Worm (Caenorhabditis elegans) whole organism, L1 larva: ENCODE data around the gene str-139.
A peak's percentile ranks its signal among the peaks of the same experiment; 100 is the strongest.

Experiments used
- C16A3.4 ChIP-seq: fragments of 150-350 bp; optimal IDR thresholded peaks from 2 replicates; lab custom pipeline; 2014; ENCODE audit warnings: missing biosample characterization, missing genetic modification characterization
- C34B4.2 ChIP-seq: sonication (generic microtip); optimal IDR thresholded peaks from 2 replicates; lab custom pipeline; 2017; ENCODE audit warnings: mild to moderate bottlenecking, missing genetic modification characterization, missing compliant biosample characterization
- F16B12.6 ChIP-seq: fragments of 150-350 bp; optimal IDR thresholded peaks from 2 replicates; lab custom pipeline; 2014; ENCODE audit warnings: missing biosample characterization, missing genetic modification characterization
- blmp-1 ChIP-seq: fragments of 150-350 bp; optimal IDR thresholded peaks from 2 replicates; lab custom pipeline; 2014; ENCODE audit warnings: missing biosample characterization, missing genetic modification characterization
- ceh-63 ChIP-seq: fragments of 200-800 bp; sonication (Bioruptor generic); optimal IDR thresholded peaks from 2 replicates; lab custom pipeline; 2018; ENCODE audit warnings: mild to moderate bottlenecking, missing genetic modification characterization, missing compliant biosample characterization
- ceh-88 ChIP-seq: fragments of 200-800 bp; sonication (Bioruptor generic); IDR thresholded peaks from 2 replicates; pipeline ENCODE4 v1.3.6; 2022; ENCODE audit warnings: missing genetic modification characterization, missing compliant biosample characterization
- ces-1 ChIP-seq: fragments of 150-350 bp; optimal IDR thresholded peaks from 2 replicates; lab custom pipeline; 2014; ENCODE audit warnings: missing biosample characterization, missing genetic modification reagents, missing genetic modification characterization
- dpl-1 ChIP-seq, 3 experiments: fragments of 150-350 bp in 2 of 3; sonication (generic microtip) in 1 of 3; optimal IDR thresholded peaks; 2 replicates each; lab custom pipeline; 2014 to 2017; ENCODE audit warnings: missing biosample characterization in 3 of 3, missing genetic modification characterization in 3 of 3, missing genetic modification reagents in 3 of 3
- dsc-1 ChIP-seq: sonication (generic microtip); optimal IDR thresholded peaks from 2 replicates; lab custom pipeline; 2016; ENCODE audit warnings: mild to moderate bottlenecking, missing genetic modification characterization, missing compliant biosample characterization
- efl-1 ChIP-seq, 4 experiments: fragments of 150-350 bp; optimal IDR thresholded peaks in 3 of 4; peaks in 1 of 4; 1 replicate in 1 of 4; 2 replicates in 3 of 4; lab custom pipeline; 2014; ENCODE audit warnings: missing biosample characterization in 2 of 4, missing genetic modification characterization in 2 of 4, missing genetic modification reagents in 2 of 4
- efl-3 ChIP-seq: fragments of 200-800 bp; sonication (Bioruptor generic); optimal IDR thresholded peaks from 2 replicates; lab custom pipeline; 2018; ENCODE audit warnings: mild to moderate bottlenecking, missing genetic modification characterization, missing compliant biosample characterization
- elt-2 ChIP-seq: sonication (generic microtip); optimal IDR thresholded peaks from 2 replicates; lab custom pipeline; 2016; ENCODE audit warnings: missing genetic modification characterization, mild to moderate bottlenecking, inconsistent platforms, missing compliant biosample characterization, missing genetic modification reagents
- elt-3 ChIP-seq, 6 experiments: fragments of 150-350 bp in 1 of 6; sonication (generic microtip); optimal IDR thresholded peaks; 2 replicates each; lab custom pipeline; 2017 to 2018; ENCODE audit warnings: missing biosample characterization in 6 of 6, missing genetic modification characterization in 6 of 6, inconsistent platforms in 1 of 6
- ets-5 ChIP-seq: fragments of 200-800 bp; sonication (Bioruptor generic); IDR thresholded peaks from 2 replicates; pipeline ENCODE4 v1.3.6; 2022; ENCODE audit warnings: missing genetic modification characterization, missing compliant biosample characterization
- fkh-10 ChIP-seq: sonication (generic microtip); optimal IDR thresholded peaks from 2 replicates; lab custom pipeline; 2017; ENCODE audit warnings: missing biosample characterization, missing genetic modification reagents, missing genetic modification characterization
- grh-1 ChIP-seq: fragments of 200-800 bp; sonication (Bioruptor generic); IDR thresholded peaks from 2 replicates; pipeline ENCODE4 v1.3.6; 2022; ENCODE audit warnings: missing genetic modification reagents, missing genetic modification characterization, missing compliant biosample characterization
- hpl-2 ChIP-seq: fragments of 150-350 bp; optimal IDR thresholded peaks from 2 replicates; lab custom pipeline; 2014; ENCODE audit warnings: missing biosample characterization, missing genetic modification reagents, missing genetic modification characterization
- irx-1 ChIP-seq: sonication (generic microtip); optimal IDR thresholded peaks from 2 replicates; lab custom pipeline; 2016; ENCODE audit warnings: missing genetic modification characterization, missing compliant biosample characterization
- jun-1 ChIP-seq: fragments of 150-350 bp; optimal IDR thresholded peaks from 2 replicates; lab custom pipeline; 2014; ENCODE audit warnings: missing biosample characterization, missing genetic modification reagents, missing genetic modification characterization
- lin-14 ChIP-seq: fragments of 200-800 bp; sonication (Bioruptor generic); optimal IDR thresholded peaks from 2 replicates; lab custom pipeline; 2018; ENCODE audit warnings: mild to moderate bottlenecking, missing genetic modification characterization, moderate library complexity, missing compliant biosample characterization
- lin-35 ChIP-seq, 2 experiments: fragments of 150-350 bp; optimal IDR thresholded peaks; 2 replicates each; lab custom pipeline; 2014; ENCODE audit warnings: missing biosample characterization in 2 of 2, missing genetic modification characterization in 2 of 2, missing genetic modification reagents in 2 of 2
- lsy-2 ChIP-seq, 2 experiments: fragments of 150-350 bp; optimal IDR thresholded peaks; 2 replicates each; lab custom pipeline; 2014; ENCODE audit warnings: missing biosample characterization in 2 of 2, missing genetic modification characterization in 2 of 2
- mdl-1 ChIP-seq, 2 experiments: fragments of 150-350 bp; optimal IDR thresholded peaks; 2 replicates each; lab custom pipeline; 2014 to 2017; ENCODE audit warnings: missing biosample characterization in 2 of 2, missing genetic modification characterization in 2 of 2, inconsistent platforms in 1 of 2
- mef-2 ChIP-seq: fragments of 150-350 bp; optimal IDR thresholded peaks from 2 replicates; lab custom pipeline; 2014; ENCODE audit warnings: missing biosample characterization, missing genetic modification characterization
- nhr-11 ChIP-seq: fragments of 150-350 bp; optimal IDR thresholded peaks from 2 replicates; lab custom pipeline; 2014; ENCODE audit warnings: missing biosample characterization, missing genetic modification characterization
- nhr-20 ChIP-seq: sonication (generic microtip); optimal IDR thresholded peaks from 2 replicates; lab custom pipeline; 2016; ENCODE audit warnings: mild to moderate bottlenecking, missing genetic modification characterization, missing compliant biosample characterization
- nhr-84 ChIP-seq: sonication (generic microtip); optimal IDR thresholded peaks from 2 replicates; lab custom pipeline; 2017; ENCODE audit warnings: missing biosample characterization, missing genetic modification characterization
- pag-3 ChIP-seq: sonication (generic microtip); optimal IDR thresholded peaks from 2 replicates; lab custom pipeline; 2017; ENCODE audit warnings: missing genetic modification characterization, mild to moderate bottlenecking, missing compliant biosample characterization, antibody characterized with exemption, borderline replicate concordance; ENCODE audit not compliant: insufficient read depth
- pax-3 ChIP-seq: fragments of 200-800 bp; sonication (Bioruptor generic); optimal IDR thresholded peaks from 2 replicates; lab custom pipeline; 2018; ENCODE audit warnings: mild to moderate bottlenecking, missing genetic modification characterization, moderate library complexity, missing compliant biosample characterization
- pqm-1 ChIP-seq: sonication (generic microtip); optimal IDR thresholded peaks from 3 replicates; lab custom pipeline; 2017; ENCODE audit warnings: missing biosample characterization, missing genetic modification characterization
- rnt-1 ChIP-seq: sonication (generic microtip); optimal IDR thresholded peaks from 2 replicates; lab custom pipeline; 2016; ENCODE audit warnings: mild to moderate bottlenecking, missing genetic modification characterization, moderate library complexity, missing compliant biosample characterization
- snu-23 ChIP-seq: sonication (generic microtip); optimal IDR thresholded peaks from 2 replicates; lab custom pipeline; 2016; ENCODE audit warnings: missing genetic modification characterization, missing compliant biosample characterization
- sup-37 ChIP-seq: fragments of 200-800 bp; sonication (Bioruptor generic); optimal IDR thresholded peaks from 2 replicates; lab custom pipeline; 2018; ENCODE audit warnings: mild to moderate bottlenecking, missing genetic modification characterization, missing compliant biosample characterization
- tlp-1 ChIP-seq: fragments of 150-350 bp; optimal IDR thresholded peaks from 2 replicates; lab custom pipeline; 2014; ENCODE audit warnings: missing biosample characterization, missing genetic modification characterization
- unc-130 ChIP-seq: fragments of 150-350 bp; optimal IDR thresholded peaks from 2 replicates; lab custom pipeline; 2017; ENCODE audit warnings: missing biosample characterization, missing genetic modification characterization, inconsistent platforms
- unc-30 ChIP-seq: sonication (generic microtip); optimal IDR thresholded peaks from 2 replicates; lab custom pipeline; 2017; ENCODE audit warnings: missing biosample characterization, missing genetic modification characterization
- unc-62 ChIP-seq: fragments of 150-350 bp; optimal IDR thresholded peaks from 2 replicates; lab custom pipeline; 2014; ENCODE audit warnings: missing biosample characterization, missing genetic modification reagents, missing genetic modification characterization
- unc-86 ChIP-seq: sonication (generic microtip); optimal IDR thresholded peaks from 2 replicates; lab custom pipeline; 2016; ENCODE audit warnings: missing genetic modification characterization, missing compliant biosample characterization
- vab-15 ChIP-seq: sonication (generic microtip); optimal IDR thresholded peaks from 2 replicates; lab custom pipeline; 2017; ENCODE audit warnings: missing genotype, mild to moderate bottlenecking, missing genetic modification characterization, missing compliant biosample characterization
- zag-1 ChIP-seq: fragments of 150-350 bp; optimal IDR thresholded peaks from 2 replicates; lab custom pipeline; 2014; ENCODE audit warnings: missing biosample characterization, missing genetic modification characterization
- ztf-4 ChIP-seq: fragments of 150-350 bp; optimal IDR thresholded peaks from 2 replicates; lab custom pipeline; 2014; ENCODE audit warnings: missing biosample characterization, missing genetic modification characterization

Gene str-139

DNA sequence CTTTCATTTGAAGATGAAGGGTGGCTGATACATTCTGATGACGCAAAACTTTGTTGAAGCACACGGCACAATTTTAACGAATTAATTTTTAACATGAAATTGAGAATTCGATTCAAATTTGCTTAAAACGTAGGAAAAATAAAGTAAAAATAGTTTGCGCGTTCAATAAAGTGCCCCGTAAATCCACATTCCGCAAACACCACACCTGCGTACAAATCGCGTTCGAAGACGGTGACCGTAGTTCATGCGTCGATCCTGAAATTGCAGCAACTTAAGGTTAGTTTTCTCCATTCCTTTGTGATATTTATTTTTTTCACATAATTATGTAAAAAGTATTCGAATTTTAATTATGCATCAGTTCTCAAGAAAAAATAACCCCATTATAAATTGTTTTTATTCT lies 37.2 kb downstream of the str-139 start, which contains the start of gene F43H9.3:
F43H9.3 (minus strand) TSS at position 189 of the 400 bp plus-strand sequence.
- TF ChIP-seq unc-30 (tag; lab: Kevin White, UChicago), result no peak
- TF ChIP-seq sup-37 (GFP tag; lab: Kevin White, UChicago), result no peak
- TF ChIP-seq C16A3.4 (tag; lab: Kevin White, UChicago), result peak; percentile 55
- TF ChIP-seq nhr-84 (tag; lab: Kevin White, UChicago), result no peak
- TF ChIP-seq snu-23 (GFP tag; lab: Kevin White, UChicago), result peak; percentile 19
- TF ChIP-seq F16B12.6, result peak; percentile 80
- TF ChIP-seq rnt-1 (tag; lab: Kevin White, UChicago), result no peak
- peak; percentile 62 to 70 for TF ChIP-seq efl-1 (optimal IDR thresholded peaks at IDR 0.05; lab: Kevin White, UChicago)
- TF ChIP-seq efl-1 (GFP tag; optimal IDR thresholded peaks at IDR 0.05 in 1 of 2; lab: Kevin White, UChicago), result peak; percentile 61 to 79
- no peak for TF ChIP-seq zag-1
- TF ChIP-seq lin-35 (GFP tag; optimal IDR thresholded peaks at IDR 0.05; lab: Kevin White, UChicago), result peak; percentile 29 to 58
- TF ChIP-seq unc-130 (tag; lab: Kevin White, UChicago), result peak; percentile 28
- peak in 1 of 2 experiments; percentile 17 for TF ChIP-seq mdl-1 (tag; optimal IDR thresholded peaks at IDR 0.05; lab: Kevin White, UChicago)
- no peak for TF ChIP-seq irx-1
- TF ChIP-seq ztf-4, result no peak
- TF ChIP-seq efl-3, result no peak
- TF ChIP-seq dpl-1 (GFP tag; optimal IDR thresholded peaks at IDR 0.05; lab: Kevin White, UChicago), result peak in 2 of 3 experiments; percentile 47 to 60
- TF ChIP-seq lsy-2 (tag; optimal IDR thresholded peaks at IDR 0.05; lab: Kevin White, UChicago), result peak; percentile 28 to 95
- no peak for TF ChIP-seq ceh-63 (GFP tag; lab: Kevin White, UChicago)
- no peak for TF ChIP-seq ets-5 (GFP tag; lab: Robert Waterston, UW)
- no peak for TF ChIP-seq ceh-88 (GFP tag; lab: Robert Waterston, UW)

DNA sequence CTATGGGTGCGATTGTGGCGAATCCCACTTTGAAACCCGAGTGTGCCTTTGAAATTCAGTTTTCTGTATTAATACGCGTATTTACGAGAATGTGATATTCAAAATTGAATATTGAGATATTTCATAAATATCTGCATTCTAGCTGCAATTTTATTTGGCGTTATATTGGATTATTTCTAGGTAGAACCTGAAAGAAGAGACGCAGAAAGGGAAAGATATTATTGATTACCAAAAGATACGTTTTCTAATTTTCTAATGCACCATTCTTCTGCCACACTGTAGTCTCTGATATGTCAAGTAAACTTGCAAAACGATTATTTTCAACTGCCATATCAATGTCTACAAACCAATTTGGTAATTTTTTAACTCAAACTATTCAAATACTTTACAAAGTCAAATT lies 39.9 kb downstream of the str-139 start, which contains the start of gene ech-3:
ech-3 (plus strand) TSS at position 178 of the 400 bp plus-strand sequence.
- TF ChIP-seq blmp-1 (tag; lab: Kevin White, UChicago), result peak; percentile 8
- peak in 1 of 2 experiments; percentile 30 for TF ChIP-seq lin-35 (GFP tag; optimal IDR thresholded peaks at IDR 0.05; lab: Kevin White, UChicago)
- no peak for TF ChIP-seq unc-62
- peak in 1 of 2 experiments; percentile 5 for TF ChIP-seq efl-1 (optimal IDR thresholded peaks at IDR 0.05; lab: Kevin White, UChicago)
- TF ChIP-seq efl-1 (GFP tag; optimal IDR thresholded peaks at IDR 0.05 in 1 of 2; lab: Kevin White, UChicago), result peak in 1 of 2 experiments; percentile 84
- TF ChIP-seq nhr-20 (tag; lab: Kevin White, UChicago), result peak; percentile 31

DNA sequence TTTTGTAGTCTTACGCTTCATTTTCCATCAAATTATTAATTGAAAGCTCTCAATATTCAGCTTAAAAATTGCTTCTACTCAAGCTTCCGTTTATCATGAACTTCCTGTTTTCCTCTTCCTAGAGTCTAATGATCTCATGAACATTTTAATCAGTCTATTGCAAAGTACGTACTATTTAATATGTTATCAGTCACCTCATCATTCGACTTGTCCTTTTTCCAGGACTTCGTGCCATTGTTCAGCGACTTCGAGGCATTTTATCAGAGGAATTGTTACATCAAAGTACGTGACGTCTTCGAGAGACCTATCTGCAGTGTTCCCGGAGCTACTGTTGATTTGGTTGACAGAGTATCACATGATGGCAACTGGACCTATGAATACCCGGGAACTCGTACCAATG lies 42.2 kb downstream of the str-139 start:
- TF ChIP-seq unc-86 (tag; lab: Kevin White, UChicago) (no peak), ets-5 (GFP tag; lab: Robert Waterston, UW) (no peak), unc-62 (no peak), elt-2 (tag; lab: Kevin White, UChicago) (peak; percentile 17), pqm-1 (tag; lab: Kevin White, UChicago) (peak; percentile 1), C34B4.2 (tag; lab: Kevin White, UChicago) (no peak), ces-1 (GFP tag; lab: Kevin White, UChicago) (no peak), fkh-10 (no peak), ztf-4 (no peak)

DNA sequence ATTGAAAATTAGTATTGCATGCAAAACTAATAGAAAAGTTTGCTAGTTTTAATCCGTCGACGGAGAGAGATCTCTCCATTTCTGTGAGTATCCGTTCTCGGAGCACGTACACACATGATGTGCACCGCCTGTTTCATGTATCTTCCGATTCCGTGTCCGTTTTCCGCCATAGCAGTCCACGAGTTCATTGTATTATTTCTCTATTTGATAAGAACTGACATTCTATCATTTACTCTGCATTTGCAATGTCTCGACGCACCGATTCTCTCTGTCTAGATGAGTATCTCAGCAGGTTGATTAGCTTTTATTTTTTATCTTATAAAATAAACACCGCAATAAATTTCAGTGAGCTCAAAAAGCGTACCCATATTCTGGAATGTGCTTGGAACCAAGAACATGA lies 43.1 kb downstream of the str-139 start:
- TF ChIP-seq mef-2 (tag; lab: Kevin White, UChicago) (no peak), hpl-2 (GFP tag; lab: Kevin White, UChicago) (no peak), grh-1 (no peak), dsc-1 (tag; lab: Kevin White, UChicago) (no peak), lin-14 (GFP tag; lab: Kevin White, UChicago) (no peak), elt-2 (tag; lab: Kevin White, UChicago) (peak; percentile 18)
- TF ChIP-seq, all 84 proteins: peak for 1

DNA sequence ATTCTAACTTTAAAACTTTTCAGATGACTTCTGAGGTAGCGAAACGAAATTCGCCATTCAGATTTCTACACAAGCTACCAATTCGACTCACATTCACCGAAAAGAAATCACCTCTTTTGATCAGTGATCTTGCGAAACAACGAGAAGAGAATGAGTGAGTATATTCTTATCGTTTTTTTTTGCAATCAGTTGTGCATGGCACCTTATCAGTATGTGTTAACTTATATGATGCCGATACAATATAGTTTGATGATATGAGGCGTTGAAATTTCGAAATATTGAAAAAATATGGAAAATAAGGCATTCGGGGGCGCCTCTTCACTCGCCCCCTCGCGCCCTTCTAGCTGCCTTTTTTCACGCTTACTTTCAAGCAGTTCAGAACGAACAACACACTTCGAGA lies 44.0 kb downstream of the str-139 start:
- TF ChIP-seq pax-3 (tag; lab: Kevin White, UChicago), result no peak
- TF ChIP-seq elt-3 (tag; optimal IDR thresholded peaks at IDR 0.05; lab: Kevin White, UChicago), result no peak
- peak in 1 of 2 experiments; percentile 23 for TF ChIP-seq lin-35 (GFP tag; optimal IDR thresholded peaks at IDR 0.05; lab: Kevin White, UChicago)
- TF ChIP-seq sup-37 (GFP tag; lab: Kevin White, UChicago), result no peak
- peak; percentile 58 for TF ChIP-seq tlp-1 (tag; lab: Kevin White, UChicago)
- no peak for TF ChIP-seq pag-3 (tag; lab: Kevin White, UChicago)
- TF ChIP-seq nhr-11 (tag; lab: Kevin White, UChicago), result no peak
- peak; percentile 67 for TF ChIP-seq pqm-1 (tag; lab: Kevin White, UChicago)
- TF ChIP-seq nhr-20 (tag; lab: Kevin White, UChicago), result peak; percentile 43
- TF ChIP-seq vab-15 (tag; lab: Kevin White, UChicago), result no peak
- peak; percentile 75 for TF ChIP-seq elt-2 (tag; lab: Kevin White, UChicago)
- peak; percentile 14 for TF ChIP-seq jun-1 (tag; lab: Kevin White, UChicago)
